Worm (Caenorhabditis elegans) whole organism, L4 larva: Measurements from ENCODE around the gene C30G12.1.

Experiments
- F44E2.7 ChIP-seq: fragments of 200-800 bp; sonication (Bioruptor generic); IDR thresholded peaks from 2 replicates; pipeline ENCODE4 v2.1.2; 2022; ENCODE audit warnings: missing genetic modification characterization, missing compliant biosample characterization
- ZK546.5 ChIP-seq, 2 experiments: sonication (generic microtip); optimal IDR thresholded peaks; 2 replicates each; lab custom pipeline; 2017; ENCODE audit warnings: missing biosample characterization in 2 of 2, missing genetic modification characterization in 2 of 2
- ama-1 ChIP-seq: fragments of 150-350 bp; optimal IDR thresholded peaks from 2 replicates; lab custom pipeline; 2014; ENCODE audit warnings: inconsistent platforms, mixed read lengths
- ces-1 ChIP-seq: fragments of 150-350 bp; sonication (generic microtip); optimal IDR thresholded peaks from 4 replicates; lab custom pipeline; 2014; ENCODE audit warnings: missing biosample characterization, missing genetic modification reagents, missing genetic modification characterization
- daf-16 ChIP-seq, 3 experiments: sonication (generic microtip); optimal IDR thresholded peaks; 2 replicates each; lab custom pipeline; 2016 to 2017; ENCODE audit warnings: missing genetic modification characterization in 3 of 3, missing genetic modification reagents in 3 of 3, mild to moderate bottlenecking in 2 of 3, missing compliant biosample characterization in 2 of 3, missing biosample characterization in 1 of 3, moderate library complexity in 1 of 3
- daf-19 ChIP-seq: fragments of 200-800 bp; sonication (Bioruptor generic); conservative IDR thresholded peaks from 2 replicates; pipeline ENCODE4 v1.3.6; 2022; ENCODE audit warnings: missing genetic modification characterization, missing compliant biosample characterization
- fkh-10 ChIP-seq: fragments of 150-350 bp; optimal IDR thresholded peaks from 2 replicates; lab custom pipeline; 2014; ENCODE audit warnings: missing biosample characterization, missing genetic modification reagents, missing genetic modification characterization
- hmg-1.1 ChIP-seq: fragments of 200-800 bp; sonication (Bioruptor generic); IDR thresholded peaks from 2 replicates; pipeline ENCODE4 v1.3.6; 2022; ENCODE audit warnings: missing genetic modification reagents, missing genetic modification characterization, missing compliant biosample characterization
- lin-13 ChIP-seq: fragments of 150-350 bp; optimal IDR thresholded peaks from 2 replicates; lab custom pipeline; 2014; ENCODE audit warnings: missing biosample characterization, missing genetic modification reagents, missing genetic modification characterization
- mep-1 ChIP-seq: fragments of 150-350 bp; sonication (generic microtip); optimal IDR thresholded peaks from 3 replicates; lab custom pipeline; 2014; ENCODE audit warnings: missing biosample characterization, missing genetic modification characterization
- nhr-237 ChIP-seq: sonication (generic microtip); optimal IDR thresholded peaks from 2 replicates; lab custom pipeline; 2017; ENCODE audit warnings: missing biosample characterization, missing genetic modification characterization
- nhr-28 ChIP-seq: fragments of 150-350 bp; optimal IDR thresholded peaks from 2 replicates; lab custom pipeline; 2014; ENCODE audit warnings: missing biosample characterization, missing genetic modification characterization
- nhr-77 ChIP-seq: fragments of 150-350 bp; optimal IDR thresholded peaks from 2 replicates; lab custom pipeline; 2014; ENCODE audit warnings: missing biosample characterization, missing genetic modification characterization
- unc-62 ChIP-seq, 3 experiments: fragments of 150-350 bp in 1 of 3; sonication (generic microtip); optimal IDR thresholded peaks in 2 of 3; peaks in 1 of 3; 1 replicate in 1 of 3; 2 replicates in 2 of 3; lab custom pipeline; 2014 to 2017; ENCODE audit warnings: missing biosample characterization in 3 of 3, missing genetic modification characterization in 3 of 3, missing genetic modification reagents in 3 of 3, missing genotype in 1 of 3

DNA sequence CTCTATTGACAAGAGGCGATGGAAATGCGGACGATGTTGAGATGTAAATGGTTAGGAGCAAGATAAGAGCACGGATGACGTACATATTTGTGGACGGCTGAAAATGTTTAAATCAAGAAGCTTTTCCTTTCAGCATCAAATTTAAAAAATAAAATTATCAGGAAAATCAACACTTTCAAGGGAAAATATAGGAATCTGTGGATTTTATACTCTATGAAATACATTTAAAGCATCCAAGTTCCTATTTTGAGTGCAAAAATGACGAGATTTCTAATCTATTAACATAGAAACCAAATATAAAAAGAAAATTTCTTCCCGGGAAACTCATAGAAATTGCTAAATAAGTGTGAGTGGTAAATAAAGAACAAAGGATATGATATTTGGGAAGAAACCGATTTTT lies 14.9 kb downstream of the C30G12.1 start, which contains the start of gene F45E12.6:
- TF ChIP-seq lin-13 (GFP tag; lab: Kevin White, UChicago), result no peak
- no peak for TF ChIP-seq mep-1 (tag; lab: Kevin White, UChicago)
- no peak for TF ChIP-seq daf-16 (GFP tag; optimal IDR thresholded peaks at IDR 0.05; lab: Kevin White, UChicago)
- TF ChIP-seq daf-16 (tag; optimal IDR thresholded peaks at IDR 0.05; lab: Kevin White, UChicago), result no peak
- TF ChIP-seq nhr-77 (tag; lab: Kevin White, UChicago), result no peak
- TF ChIP-seq daf-19 (GFP tag; lab: Robert Waterston, UW), result no peak
- no peak for TF ChIP-seq unc-62 (GFP tag; optimal IDR thresholded peaks at IDR 0.05 in 1 of 2; lab: Kevin White, UChicago)
- TF ChIP-seq unc-62 (tag; optimal IDR thresholded peaks at IDR 0.05; lab: Kevin White, UChicago), result no peak
- TF ChIP-seq nhr-28 (tag; lab: Kevin White, UChicago), result no peak
- no peak for TF ChIP-seq ama-1
- TF ChIP-seq F44E2.7 (GFP tag; lab: Robert Waterston, UW), result no peak
- TF ChIP-seq nhr-237 (tag; lab: Kevin White, UChicago), result no peak
- no peak for TF ChIP-seq fkh-10
- TF ChIP-seq hmg-1.1 (GFP tag; lab: Robert Waterston, UW), result no peak
- no peak for TF ChIP-seq ces-1 (GFP tag; lab: Kevin White, UChicago)
- no peak for TF ChIP-seq ZK546.5 (tag; optimal IDR thresholded peaks at IDR 0.05; lab: Kevin White, UChicago)
